Fruit fly (Drosophila melanogaster): ENCODE measurements around the gene CG2641.

DNA sequence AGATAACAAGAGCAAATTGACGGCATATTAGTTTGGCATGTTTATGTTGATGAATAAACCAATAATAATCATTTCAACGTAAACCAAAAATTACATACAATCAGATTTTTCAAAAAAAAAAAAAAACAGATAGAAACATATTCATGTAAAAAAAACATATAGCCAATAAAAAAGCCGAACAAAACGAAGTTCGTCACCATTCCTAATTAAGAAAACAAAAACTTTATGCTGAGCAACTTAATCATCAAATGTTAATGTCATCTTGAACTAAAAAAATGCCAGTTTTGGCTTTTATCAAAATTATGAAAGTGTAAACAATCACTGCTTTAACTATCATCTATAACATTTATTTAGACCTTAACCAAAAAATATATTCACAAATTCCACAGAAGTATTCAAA, 36.0 kb upstream of the CG2641 start, which contains the start of gene CG10919:
- no peak for TF ChIP-seq CG12768 (GFP tag; optimal IDR thresholded peaks at IDR 0.05)
- no peak for TF ChIP-seq CG1620 (GFP tag; optimal IDR thresholded peaks at IDR 0.05)
- TF ChIP-seq Clk (GFP tag; optimal IDR thresholded peaks at IDR 0.05) = no peak
- no peak for TF ChIP-seq CG7101 (tag; optimal IDR thresholded peaks at IDR 0.05)
- TF ChIP-seq kay (GFP tag; ENCODE audit: borderline replicate concordance) = no peak
- no peak for TF ChIP-seq ovo (GFP tag; optimal IDR thresholded peaks at IDR 0.05)
- no peak for TF ChIP-seq CG33017 (tag; optimal IDR thresholded peaks at IDR 0.05)
- TF ChIP-seq Hr96 (GFP tag; optimal IDR thresholded peaks at IDR 0.05) = no peak
- no peak for TF ChIP-seq bab1 (GFP tag; optimal IDR thresholded peaks at IDR 0.05)
- no peak for TF ChIP-seq cic (GFP tag; optimal IDR thresholded peaks at IDR 0.05)
- TF ChIP-seq cnc (optimal IDR thresholded peaks at IDR 0.05) = no peak
- TF ChIP-seq CG11617 (GFP tag; optimal IDR thresholded peaks at IDR 0.05) = no peak
